Fruit fly (Drosophila melanogaster): Measurements from ENCODE around the gene CG46387.

- TF ChIP-seq Eip93F (GFP tag; optimal IDR thresholded peaks at IDR 0.05) (no peak), vri (GFP tag; optimal IDR thresholded peaks at IDR 0.05) (peak; percentile 82)
Observed at dm6 chr3L:9853895-9854470, 44.4 kb upstream of the CG46387 start.

Measured in whole organism, prepupa.